Worm (Caenorhabditis elegans): ENCODE measurements around the gene gst-22.

gst-22 gene

ce11 chrV:16235647-16236046 lies 3.6 kb upstream of the gst-22 start, which contains the start of gene srh-98:
srh-98 (minus strand) TSS chrV:16235747.
- TF ChIP-seq dao-5 (tag; optimal IDR thresholded peaks at IDR 0.05) = no peak

- TF ChIP-seq him-1 (tag; optimal IDR thresholded peaks at IDR 0.05) (no peak), dao-5 (tag; optimal IDR thresholded peaks at IDR 0.05) (no peak), W03F9.2 (tag; optimal IDR thresholded peaks at IDR 0.05) (no peak)
These were observed 3.1 kb upstream of the gst-22 start, which contains the start of gene F21H7.3 for ce11 chrV:16235135-16235534. F21H7.3 (minus strand) TSS chrV:16235235.

ce11 chrV:16233624-16234023 lies 1.5 kb upstream of the gst-22 start, which contains the start of gene clec-233:
clec-233 (plus strand) TSS chrV:16233924.
- no peak for TF ChIP-seq him-1 (tag; optimal IDR thresholded peaks at IDR 0.05)
- TF ChIP-seq dao-5 (tag; optimal IDR thresholded peaks at IDR 0.05) = no peak
- no peak for TF ChIP-seq W03F9.2 (tag; optimal IDR thresholded peaks at IDR 0.05)

- TF ChIP-seq him-1 (tag; optimal IDR thresholded peaks at IDR 0.05) = no peak
- TF ChIP-seq dao-5 (tag; optimal IDR thresholded peaks at IDR 0.05) = no peak
- no peak for TF ChIP-seq W03F9.2 (tag; optimal IDR thresholded peaks at IDR 0.05)
These were observed 2.2 kb downstream of the gst-22 start, which contains the start of the genes F21H7.2 and F21H7.12 for ce11 chrV:16229896-16230295. F21H7.2 (minus strand) TSS chrV:16229996. F21H7.12 (plus strand) TSS chrV:16230165.

ce11 chrV:16229439-16229838 lies 2.6 kb downstream of the gst-22 start:
- no peak for TF ChIP-seq him-1 (tag; optimal IDR thresholded peaks at IDR 0.05)

ce11 chrV:16226581-16226980 lies 5.5 kb downstream of the gst-22 start, which contains the start of gene F11A5.13:
F11A5.13 (minus strand) TSS chrV:16226681.
- TF ChIP-seq him-1 (tag; optimal IDR thresholded peaks at IDR 0.05) (no peak), W03F9.2 (tag; optimal IDR thresholded peaks at IDR 0.05) (no peak), dao-5 (tag; optimal IDR thresholded peaks at IDR 0.05) (no peak)

ce11 chrV:16225524-16226116 lies 6.5 kb downstream of the gst-22 start:
- no peak for TF ChIP-seq dao-5 (tag; optimal IDR thresholded peaks at IDR 0.05)
- no peak for TF ChIP-seq W03F9.2 (tag; optimal IDR thresholded peaks at IDR 0.05)
- TF ChIP-seq him-1 (tag; optimal IDR thresholded peaks at IDR 0.05) = no peak

ce11 chrV:16224027-16224426 lies 8.1 kb downstream of the gst-22 start, which contains the start of gene stdh-2:
stdh-2 (plus strand) TSS chrV:16224327.
- TF ChIP-seq dao-5 (tag; optimal IDR thresholded peaks at IDR 0.05) (no peak), him-1 (tag; optimal IDR thresholded peaks at IDR 0.05) (no peak), W03F9.2 (tag; optimal IDR thresholded peaks at IDR 0.05) (no peak)

- TF ChIP-seq dao-5 (tag; optimal IDR thresholded peaks at IDR 0.05) (no peak), W03F9.2 (tag; optimal IDR thresholded peaks at IDR 0.05) (no peak), him-1 (tag; optimal IDR thresholded peaks at IDR 0.05) (no peak)
These were observed 12.1 kb downstream of the gst-22 start for ce11 chrV:16220020-16220419.

ce11 chrV:16218972-16219757 lies 12.9 kb downstream of the gst-22 start, which contains the start of gene glc-1:
glc-1 (plus strand) TSS chrV:16219634.
- TF ChIP-seq dao-5 (tag; optimal IDR thresholded peaks at IDR 0.05) (no peak), him-1 (tag; optimal IDR thresholded peaks at IDR 0.05) (no peak), W03F9.2 (tag; optimal IDR thresholded peaks at IDR 0.05) (no peak)

ce11 chrV:16218522-16218921 lies 13.6 kb downstream of the gst-22 start, which contains the start of gene F11A5.15:
F11A5.15 (minus strand) TSS chrV:16218622.
- TF ChIP-seq him-1 (tag; optimal IDR thresholded peaks at IDR 0.05) = no peak
- TF ChIP-seq dao-5 (tag; optimal IDR thresholded peaks at IDR 0.05) = no peak
- no peak for TF ChIP-seq W03F9.2 (tag; optimal IDR thresholded peaks at IDR 0.05)

ce11 chrV:16214505-16214904 lies 17.6 kb downstream of the gst-22 start, which contains the start of gene F11A5.9:
F11A5.9 (plus strand) TSS chrV:16214890.
- TF ChIP-seq W03F9.2 (tag; optimal IDR thresholded peaks at IDR 0.05) (no peak), him-1 (tag; optimal IDR thresholded peaks at IDR 0.05) (no peak), dao-5 (tag; optimal IDR thresholded peaks at IDR 0.05) (no peak)

- TF ChIP-seq dao-5 (tag; optimal IDR thresholded peaks at IDR 0.05) (no peak), W03F9.2 (tag; optimal IDR thresholded peaks at IDR 0.05) (no peak), him-1 (tag; optimal IDR thresholded peaks at IDR 0.05) (no peak)
These were observed 18.8 kb downstream of the gst-22 start for ce11 chrV:16213323-16213722.

- TF ChIP-seq dao-5 (tag; optimal IDR thresholded peaks at IDR 0.05) = no peak
- no peak for TF ChIP-seq him-1 (tag; optimal IDR thresholded peaks at IDR 0.05)
- TF ChIP-seq W03F9.2 (tag; optimal IDR thresholded peaks at IDR 0.05) = no peak
These were observed 20.4 kb downstream of the gst-22 start for ce11 chrV:16211713-16212112.
